Fruit fly (Drosophila melanogaster) whole organism, embryonic: ENCODE data around the gene sob.

Source experiments
- BtbVII ChIP-seq: fragments of 200-800 bp; sonication (Bioruptor generic); optimal IDR thresholded peaks from 3 replicates; lab custom pipeline; 2017; ENCODE audit warnings: missing biosample characterization, mild to moderate bottlenecking, missing genetic modification characterization
- CG10267 ChIP-seq: fragments of 200-800 bp; sonication (Bioruptor generic); optimal IDR thresholded peaks from 2 replicates; lab custom pipeline; 2018; ENCODE audit warnings: missing biosample characterization, mild to moderate bottlenecking, missing genetic modification characterization, moderate library complexity
- CG10462 ChIP-seq: fragments of 200-800 bp; sonication (Bioruptor generic); optimal IDR thresholded peaks from 2 replicates; lab custom pipeline; 2016; ENCODE audit warnings: missing biosample characterization, missing genetic modification characterization
- CG11695 ChIP-seq: fragments of 200-800 bp; sonication (Bioruptor generic); IDR thresholded peaks from 3 replicates; pipeline ENCODE4 v1.3.6; 2022; ENCODE audit warnings: missing biosample characterization, missing genetic modification characterization
- CG17328 ChIP-seq: fragments of 200-800 bp; sonication (Bioruptor generic); IDR thresholded peaks from 2 replicates; pipeline ENCODE4 v1.3.6; 2022; ENCODE audit warnings: missing biosample characterization, missing genetic modification characterization
- CG18011 ChIP-seq: fragments of 200-800 bp; sonication (Bioruptor generic); optimal IDR thresholded peaks from 2 replicates; lab custom pipeline; 2017; ENCODE audit warnings: missing biosample characterization, missing genetic modification characterization, mild to moderate bottlenecking, moderate library complexity, missing genotype
- CG18262 ChIP-seq: fragments of 200-800 bp; optimal IDR thresholded peaks from 3 replicates; lab custom pipeline; 2019; ENCODE audit warnings: missing biosample characterization, mild to moderate bottlenecking, missing genetic modification characterization, moderate library complexity
- CG1832 ChIP-seq: fragments of 200-800 bp; sonication (Bioruptor generic); optimal IDR thresholded peaks from 2 replicates; lab custom pipeline; 2017; ENCODE audit warnings: missing biosample characterization, mild to moderate bottlenecking, missing genetic modification characterization, inconsistent platforms
- CG2120 ChIP-seq: fragments of 200-800 bp; sonication (Bioruptor generic); optimal IDR thresholded peaks from 3 replicates; lab custom pipeline; 2016; ENCODE audit warnings: missing biosample characterization, missing genetic modification characterization
- CG30403 ChIP-seq: fragments of 200-800 bp; sonication (Bioruptor generic); optimal IDR thresholded peaks from 3 replicates; lab custom pipeline; 2016; ENCODE audit warnings: missing biosample characterization, missing genetic modification characterization
- CG4282 ChIP-seq: fragments of 200-800 bp; sonication (Bioruptor generic); optimal IDR thresholded peaks from 2 replicates; lab custom pipeline; 2016; ENCODE audit warnings: missing biosample characterization, missing genetic modification characterization
- CG6272 ChIP-seq: fragments of 200-800 bp; sonication (Bioruptor generic); IDR thresholded peaks from 2 replicates; pipeline ENCODE4 v1.3.6; 2022; ENCODE audit warnings: missing biosample characterization, missing genetic modification characterization
- CG6654 ChIP-seq: fragments of 200-800 bp; sonication (Bioruptor generic); optimal IDR thresholded peaks from 2 replicates; lab custom pipeline; 2017; ENCODE audit warnings: missing biosample characterization, mild to moderate bottlenecking, missing genetic modification characterization
- CG6854 ChIP-seq: fragments of 200-800 bp; sonication (Bioruptor generic); optimal IDR thresholded peaks from 3 replicates; lab custom pipeline; 2017; ENCODE audit warnings: missing biosample characterization, mild to moderate bottlenecking, missing genetic modification characterization
- CG7745 ChIP-seq: fragments of 200-800 bp; sonication (Bioruptor generic); optimal IDR thresholded peaks from 2 replicates; lab custom pipeline; 2018; ENCODE audit warnings: missing biosample characterization, mild to moderate bottlenecking, missing genetic modification characterization, moderate library complexity
- CG8089 ChIP-seq: fragments of 200-800 bp; sonication (Bioruptor generic); optimal IDR thresholded peaks from 3 replicates; lab custom pipeline; 2016; ENCODE audit warnings: missing biosample characterization, missing genetic modification characterization
- CG9727 ChIP-seq: fragments of 200-800 bp; sonication (Bioruptor generic); optimal IDR thresholded peaks from 3 replicates; lab custom pipeline; 2017; ENCODE audit warnings: missing biosample characterization, mild to moderate bottlenecking, missing genetic modification characterization
- CG9932 ChIP-seq: fragments of 200-800 bp; sonication (Bioruptor generic); IDR thresholded peaks from 2 replicates; pipeline ENCODE4 v1.3.6; 2022; ENCODE audit warnings: missing biosample characterization, missing genetic modification characterization
- D ChIP-seq, 2 experiments: fragments of 200-800 bp in 1 of 2; fragments of >200 bp in 1 of 2; sonication (Bioruptor generic) in 1 of 2; optimal IDR thresholded peaks; 2 replicates in 1 of 2; 3 replicates in 1 of 2; lab custom pipeline; 2017; ENCODE audit warnings: mild to moderate bottlenecking in 1 of 2, missing biosample characterization in 1 of 2, missing genetic modification characterization in 1 of 2, missing genetic modification reagents in 1 of 2
- Doc2 ChIP-seq: fragments of 200-800 bp; sonication (Bioruptor generic); IDR thresholded peaks from 2 replicates; pipeline ENCODE4 v1.3.6; 2022; ENCODE audit warnings: missing biosample characterization, missing genetic modification characterization
- Gsc ChIP-seq: fragments of 200-800 bp; sonication (Bioruptor generic); IDR thresholded peaks from 2 replicates; pipeline ENCODE4 v1.3.6; 2022; ENCODE audit warnings: missing biosample characterization, missing genetic modification characterization
- Lim3 ChIP-seq: fragments of 200-800 bp; sonication (Bioruptor generic); IDR thresholded peaks from 2 replicates; pipeline ENCODE4 v1.3.6; 2022; ENCODE audit warnings: missing biosample characterization, missing genetic modification characterization
- Lpt ChIP-seq: fragments of >200 bp; optimal IDR thresholded peaks from 2 replicates; lab custom pipeline; 2018; ENCODE audit warnings: missing biosample characterization, missing genetic modification characterization
- MTF-1 ChIP-seq: fragments of 200-800 bp; sonication (Bioruptor generic); optimal IDR thresholded peaks from 2 replicates; lab custom pipeline; 2018; ENCODE audit warnings: missing biosample characterization, mild to moderate bottlenecking, missing genetic modification characterization, borderline replicate concordance
- Neu2 ChIP-seq: fragments of 200-800 bp; sonication (Bioruptor generic); optimal IDR thresholded peaks from 3 replicates; lab custom pipeline; 2016; ENCODE audit warnings: missing biosample characterization, missing genetic modification characterization, borderline replicate concordance
- PHDP ChIP-seq: fragments of 200-800 bp; sonication (Bioruptor generic); optimal IDR thresholded peaks from 3 replicates; lab custom pipeline; 2018; ENCODE audit warnings: missing biosample characterization, mild to moderate bottlenecking, missing genetic modification characterization, moderate library complexity
- Scr ChIP-seq: fragments of 200-800 bp; sonication (Bioruptor generic); IDR thresholded peaks from 2 replicates; pipeline ENCODE4 v1.3.6; 2022; ENCODE audit warnings: missing biosample characterization, missing genetic modification characterization; ENCODE audit not compliant: partially characterized antibody
- abd-A ChIP-seq: fragments of 200-800 bp; sonication (Bioruptor generic); optimal IDR thresholded peaks from 3 replicates; lab custom pipeline; 2019; ENCODE audit warnings: missing biosample characterization, mild to moderate bottlenecking, missing genetic modification characterization, moderate library complexity
- ase ChIP-seq: fragments of 200-800 bp; sonication (Bioruptor generic); IDR thresholded peaks from 3 replicates; pipeline ENCODE4 v1.3.6; 2022; ENCODE audit warnings: missing biosample characterization, missing genetic modification characterization
- az2 ChIP-seq: fragments of 200-800 bp; sonication (Bioruptor generic); optimal IDR thresholded peaks from 3 replicates; lab custom pipeline; 2016; ENCODE audit warnings: missing biosample characterization, missing genetic modification characterization
- cato ChIP-seq: fragments of 200-800 bp; sonication (Bioruptor generic); optimal IDR thresholded peaks from 2 replicates; lab custom pipeline; 2016; ENCODE audit warnings: missing biosample characterization, missing genetic modification characterization, borderline replicate concordance
- crc ChIP-seq: fragments of 200-800 bp; sonication (Bioruptor generic); optimal IDR thresholded peaks from 2 replicates; lab custom pipeline; 2016; ENCODE audit warnings: missing biosample characterization, missing genetic modification characterization
- dati ChIP-seq: fragments of 200-800 bp; sonication (Bioruptor generic); IDR thresholded peaks from 2 replicates; pipeline ENCODE4 v1.3.6; 2022; ENCODE audit warnings: missing biosample characterization, missing genetic modification characterization
- disco-r ChIP-seq: fragments of 200-800 bp; sonication (Bioruptor generic); optimal IDR thresholded peaks from 2 replicates; lab custom pipeline; 2016; ENCODE audit warnings: missing biosample characterization, missing genetic modification characterization
- dmrt99B ChIP-seq: fragments of 200-800 bp; sonication (Bioruptor generic); optimal IDR thresholded peaks from 2 replicates; lab custom pipeline; 2018; ENCODE audit warnings: missing biosample characterization, mild to moderate bottlenecking, missing genetic modification characterization, moderate library complexity
- ems ChIP-seq: fragments of 200-800 bp; sonication (Bioruptor generic); optimal IDR thresholded peaks from 3 replicates; lab custom pipeline; 2016; ENCODE audit warnings: missing biosample characterization, missing genetic modification characterization
- fd102C ChIP-seq: fragments of 200-800 bp; sonication (Bioruptor generic); optimal IDR thresholded peaks from 2 replicates; lab custom pipeline; 2018; ENCODE audit warnings: missing biosample characterization, mild to moderate bottlenecking, missing genetic modification characterization, moderate library complexity
- gro ChIP-seq: fragments of 200-800 bp; sonication (Bioruptor generic); optimal IDR thresholded peaks from 2 replicates; lab custom pipeline; 2016; ENCODE audit warnings: missing biosample characterization, missing genetic modification characterization
- knrl ChIP-seq: fragments of 200-800 bp; sonication (Bioruptor generic); IDR thresholded peaks from 3 replicates; pipeline ENCODE4 v1.3.6; 2022; ENCODE audit warnings: missing biosample characterization, missing genetic modification characterization; ENCODE audit not compliant: partially characterized antibody
- odd ChIP-seq: fragments of 200-800 bp; sonication (Bioruptor generic); optimal IDR thresholded peaks from 2 replicates; lab custom pipeline; 2017; ENCODE audit warnings: missing biosample characterization, mild to moderate bottlenecking, missing genetic modification characterization
- p53 ChIP-seq: fragments of 200-800 bp; sonication (Bioruptor generic); optimal IDR thresholded peaks from 2 replicates; lab custom pipeline; 2016; ENCODE audit warnings: missing biosample characterization, missing genetic modification characterization
- pan ChIP-seq, 4 experiments: fragments of >200 bp in 3 of 4; fragments of 200-800 bp in 1 of 4; sonication (Bioruptor generic) in 1 of 4; optimal IDR thresholded peaks in 3 of 4; IDR thresholded peaks in 1 of 4; 2 replicates each; pipeline versions ENCODE4 v1.3.6 to Lab custom; 2017 to 2022; ENCODE audit warnings: missing biosample characterization in 2 of 4, missing genetic modification characterization in 2 of 4, mixed read lengths in 1 of 4
- peb ChIP-seq: fragments of 200-800 bp; sonication (Bioruptor generic); IDR thresholded peaks from 2 replicates; pipeline ENCODE4 v1.3.6; 2022; ENCODE audit warnings: missing biosample characterization, missing genetic modification characterization
- repo ChIP-seq: fragments of 200-800 bp; sonication (Bioruptor generic); optimal IDR thresholded peaks from 2 replicates; lab custom pipeline; 2016; ENCODE audit warnings: missing biosample characterization, missing genetic modification characterization
- sug ChIP-seq: fragments of 200-800 bp; optimal IDR thresholded peaks from 2 replicates; lab custom pipeline; 2019; ENCODE audit warnings: missing biosample characterization, mild to moderate bottlenecking, missing genetic modification characterization, moderate library complexity
- toy ChIP-seq: fragments of 200-800 bp; sonication (Bioruptor generic); IDR thresholded peaks from 2 replicates; pipeline ENCODE4 v1.3.6; 2022; ENCODE audit warnings: missing biosample characterization, missing genetic modification characterization
- unc-4 ChIP-seq: fragments of 200-800 bp; sonication (Bioruptor generic); IDR thresholded peaks from 2 replicates; pipeline ENCODE4 v1.3.6; 2022; ENCODE audit warnings: missing biosample characterization, missing genetic modification characterization; ENCODE audit not compliant: partially characterized antibody
- vvl ChIP-seq: fragments of 200-800 bp; sonication (Bioruptor generic); IDR thresholded peaks from 2 replicates; pipeline ENCODE4 v1.3.6; 2022; ENCODE audit warnings: missing biosample characterization, missing genetic modification characterization
- zen2 ChIP-seq: fragments of 200-800 bp; sonication (Bioruptor generic); IDR thresholded peaks from 3 replicates; pipeline ENCODE4 v1.3.6; 2022; ENCODE audit warnings: missing biosample characterization, missing genetic modification characterization; ENCODE audit not compliant: partially characterized antibody
- zf30C ChIP-seq: fragments of 200-800 bp; sonication (Bioruptor generic); optimal IDR thresholded peaks from 3 replicates; lab custom pipeline; 2018; ENCODE audit warnings: missing biosample characterization, mild to moderate bottlenecking, missing genetic modification characterization

Gene sob

DNA sequence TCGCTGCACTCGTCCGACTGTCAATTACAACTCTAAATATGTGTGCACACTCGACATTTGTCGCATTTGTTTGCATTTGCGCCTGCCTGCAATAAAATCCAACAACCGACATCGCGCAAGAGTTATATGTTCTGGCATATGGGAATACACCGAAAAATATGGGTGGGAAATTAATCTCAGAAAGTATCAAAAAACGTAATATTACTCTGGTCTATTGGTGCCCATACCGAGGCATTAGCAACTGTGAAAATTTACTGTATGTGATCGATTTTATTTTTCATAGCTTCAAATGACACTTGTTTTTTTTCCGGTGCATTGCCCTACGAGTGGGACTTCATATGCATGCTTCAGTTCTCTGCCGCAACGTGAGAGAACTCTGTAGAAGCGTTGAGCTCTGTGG is 6.7 kb downstream of the sob start (continued):
- TF ChIP-seq BtbVII (GFP tag; lab: Kevin White, UChicago) (no peak), CG9932 (GFP tag; lab: Robert Waterston, UW) (no peak), ems (GFP tag; lab: Kevin White, UChicago) (peak; percentile 82), CG30403 (GFP tag; lab: Kevin White, UChicago) (peak; percentile 65), unc-4 (GFP tag; lab: Robert Waterston, UW) (no peak), CG10462 (GFP tag; lab: Kevin White, UChicago) (peak; percentile 52), CG18262 (peak; percentile 83), abd-A (tag; lab: Kevin White, UChicago) (no peak), crc (GFP tag; lab: Kevin White, UChicago) (peak; percentile 41), odd (peak; percentile 77), gro (no peak), p53 (GFP tag; lab: Kevin White, UChicago) (peak; percentile 20), CG1832 (GFP tag; lab: Kevin White, UChicago) (no peak), vvl (GFP tag; lab: Robert Waterston, UW) (peak; percentile 91), Neu2 (GFP tag; lab: Kevin White, UChicago) (no peak), MTF-1 (GFP tag; lab: Kevin White, UChicago) (peak; percentile 19), knrl (GFP tag; lab: Robert Waterston, UW) (no peak), cato (GFP tag; lab: Kevin White, UChicago) (peak; percentile 82), CG10267 (tag; lab: Kevin White, UChicago) (peak; percentile 70), CG8089 (peak; percentile 79), Scr (GFP tag; lab: Robert Waterston, UW) (no peak), az2 (GFP tag; lab: Kevin White, UChicago) (peak; percentile 81), CG6854 (GFP tag; lab: Kevin White, UChicago) (no peak), zen2 (GFP tag; lab: Robert Waterston, UW) (no peak), peb (GFP tag; lab: Robert Waterston, UW) (peak; percentile 75), Lim3 (GFP tag; lab: Robert Waterston, UW) (peak; percentile 70), CG9727 (GFP tag; lab: Kevin White, UChicago) (peak; percentile 73), ase (GFP tag; lab: Robert Waterston, UW) (peak; percentile 76), Gsc (GFP tag; lab: Robert Waterston, UW) (peak; percentile 76), sug (tag; lab: Kevin White, UChicago) (no peak), toy (peak; percentile 55; the same call in 1 of the 2 replicates), dmrt99B (tag; lab: Kevin White, UChicago) (peak; percentile 83), CG18011 (GFP tag; lab: Kevin White, UChicago) (no peak), Lpt (GFP tag; lab: Kevin White, UChicago) (no peak), zf30C (peak; percentile 52), disco-r (GFP tag; lab: Kevin White, UChicago) (peak; percentile 15), CG17328 (GFP tag; lab: Robert Waterston, UW) (peak; percentile 90), Doc2 (GFP tag; lab: Robert Waterston, UW) (no peak), repo (GFP tag; lab: Kevin White, UChicago) (peak; percentile 63), D (optimal IDR thresholded peaks at IDR 0.05; lab: Kevin White, UChicago) (no peak), D (GFP tag; optimal IDR thresholded peaks at IDR 0.05; lab: Kevin White, UChicago) (peak; percentile 83), PHDP (peak; percentile 79), CG11695 (peak; percentile 76), CG6654 (peak; percentile 54), CG2120 (GFP tag; lab: Kevin White, UChicago) (no peak), pan (optimal IDR thresholded peaks at IDR 0.05; lab: Kevin White, UChicago) (no peak), pan (GFP tag; optimal IDR thresholded peaks at IDR 0.05 in 1 of 2, IDR thresholded peaks at IDR 0.05 in 1 of 2) (peak in 1 of 2 experiments; percentile 83), fd102C (GFP tag; lab: Kevin White, UChicago) (peak; percentile 26), CG7745 (tag; lab: Kevin White, UChicago) (no peak), dati (GFP tag; lab: Robert Waterston, UW) (peak; percentile 66; the same call in 1 of the 2 replicates), CG4282 (no peak), CG6272 (GFP tag; lab: Robert Waterston, UW) (peak; percentile 77)
